Worm (Caenorhabditis elegans): ENCODE measurements around the gene zhit-2.

The zhit-2 gene

ce11 chrIII:4287379-4287778 is 43.2 kb upstream of the zhit-2 start, which contains the start of gene R10E4.3:
Gene R10E4.3, minus strand, starts transcription at chrIII:4287479.
- TF ChIP-seq elt-2 (tag; optimal IDR thresholded peaks at IDR 0.05): no peak
- no peak for TF ChIP-seq hlh-8 (tag; optimal IDR thresholded peaks at IDR 0.05)
- no peak for TF ChIP-seq ceh-45 (GFP tag; IDR thresholded peaks at IDR 0.05)
- no peak for TF ChIP-seq lim-6 (tag; optimal IDR thresholded peaks at IDR 0.05)
- no peak for TF ChIP-seq K02D7.2 (tag; optimal IDR thresholded peaks at IDR 0.05)
- TF ChIP-seq pqm-1 (tag; optimal IDR thresholded peaks at IDR 0.05): no peak
- no peak for TF ChIP-seq che-1 (tag; optimal IDR thresholded peaks at IDR 0.05)
- no peak for TF ChIP-seq unc-55 (GFP tag; optimal IDR thresholded peaks at IDR 0.05)
- TF ChIP-seq dve-1 (tag; optimal IDR thresholded peaks at IDR 0.05): no peak
- TF ChIP-seq ahr-1 (tag; optimal IDR thresholded peaks at IDR 0.05): no peak

DNA sequence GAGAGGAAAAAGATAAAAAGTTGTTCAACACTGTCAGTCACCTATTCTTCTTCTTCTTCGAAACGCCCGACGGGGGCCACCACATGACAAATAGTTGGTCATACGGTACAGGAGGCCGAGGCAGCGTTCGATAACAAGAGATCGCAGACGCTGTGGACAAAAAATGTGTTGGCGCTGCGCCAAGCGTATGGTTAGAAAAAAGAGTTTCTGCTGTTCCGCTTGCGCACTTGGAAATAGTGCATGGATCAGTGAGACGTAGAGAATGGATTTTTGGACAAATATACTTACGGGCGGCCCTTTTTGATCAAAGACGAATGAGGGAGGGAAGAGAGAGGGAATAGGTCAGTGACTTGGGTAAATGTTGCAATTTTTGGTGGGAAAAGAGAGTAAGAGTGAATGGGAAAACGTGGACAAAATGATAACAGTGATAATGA is 40.6 kb upstream of the zhit-2 start:
- TF ChIP-seq elt-2 (tag; optimal IDR thresholded peaks at IDR 0.05) (peak; percentile 23), tbx-2 (tag; optimal IDR thresholded peaks at IDR 0.05) (peak; percentile 27), pqm-1 (tag; optimal IDR thresholded peaks at IDR 0.05) (peak; percentile 14), ets-4 (tag; optimal IDR thresholded peaks at IDR 0.05) (no peak), hlh-30 (tag; optimal IDR thresholded peaks at IDR 0.05; ENCODE audit: insufficient read depth) (peak; percentile 79), ceh-18 (tag; optimal IDR thresholded peaks at IDR 0.05) (peak; percentile 48)

- TF ChIP-seq ceh-34 (tag; optimal IDR thresholded peaks at IDR 0.05) (peak; percentile 42), ahr-1 (tag; optimal IDR thresholded peaks at IDR 0.05) (no peak), hlh-8 (tag; optimal IDR thresholded peaks at IDR 0.05) (no peak), unc-55 (GFP tag; optimal IDR thresholded peaks at IDR 0.05) (peak; percentile 88), C38D4.7 (GFP tag; optimal IDR thresholded peaks at IDR 0.05) (no peak), ceh-2 (tag; optimal IDR thresholded peaks at IDR 0.05) (no peak), fkh-6 (tag; optimal IDR thresholded peaks at IDR 0.05) (no peak), unc-3 (GFP tag; conservative IDR thresholded peaks at IDR 0.05) (no peak), unc-3 (tag; optimal IDR thresholded peaks at IDR 0.05) (no peak), rnt-1 (tag; optimal IDR thresholded peaks at IDR 0.05) (peak; percentile 29), K02D7.2 (tag; optimal IDR thresholded peaks at IDR 0.05) (no peak), mec-3 (tag; optimal IDR thresholded peaks at IDR 0.05; ENCODE audit: borderline replicate concordance) (no peak), ceh-14 (tag; optimal IDR thresholded peaks at IDR 0.05) (no peak), ceh-18 (tag; optimal IDR thresholded peaks at IDR 0.05) (peak; percentile 38)
Observed at ce11 chrIII:4283175-4283574, 39.0 kb upstream of the zhit-2 start.

DNA sequence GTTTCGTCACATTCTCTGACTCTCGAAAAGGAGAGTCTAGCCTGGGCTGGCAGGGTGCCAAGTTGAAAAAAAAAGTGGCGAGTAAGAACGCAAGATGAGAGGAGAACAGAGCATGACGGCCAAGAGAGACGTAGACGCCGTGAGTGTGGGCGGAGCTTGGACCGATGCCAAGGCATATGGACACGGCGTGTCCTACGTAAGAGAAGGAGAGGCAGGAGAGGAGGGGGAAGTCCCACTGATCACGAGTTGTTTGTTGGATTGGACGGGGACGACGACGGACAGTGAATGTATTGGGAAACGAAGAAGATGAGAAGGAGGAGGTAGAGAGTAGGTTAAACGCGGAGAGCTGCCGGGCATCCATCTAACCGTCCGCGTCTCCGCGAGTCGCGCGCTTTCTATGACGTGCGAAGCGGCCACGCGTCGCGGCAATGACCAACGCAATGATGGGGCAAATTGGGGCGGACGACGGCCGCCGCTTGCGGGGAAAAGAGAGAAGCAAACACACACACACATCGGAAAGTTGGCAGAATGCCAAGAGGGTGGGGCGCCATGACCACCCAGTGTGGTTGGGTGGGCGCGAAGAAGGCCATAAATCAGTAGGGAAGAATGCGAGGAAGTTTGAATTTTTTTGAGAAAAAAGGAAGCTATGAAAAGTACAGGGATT is 37.9 kb upstream of the zhit-2 start:
- no peak for TF ChIP-seq elt-4 (tag; optimal IDR thresholded peaks at IDR 0.05)
- TF ChIP-seq hlh-13 (GFP tag; optimal IDR thresholded peaks at IDR 0.05): no peak
- peak; percentile 99 for TF ChIP-seq nfya-1 (tag; optimal IDR thresholded peaks at IDR 0.05)
- TF ChIP-seq C38D4.7 (GFP tag; optimal IDR thresholded peaks at IDR 0.05): no peak
- no peak for TF ChIP-seq ama-1 (optimal IDR thresholded peaks at IDR 0.05)
- no peak for TF ChIP-seq fkh-10 (GFP tag; optimal IDR thresholded peaks at IDR 0.05)
- TF ChIP-seq gmeb-2 (tag; optimal IDR thresholded peaks at IDR 0.05): no peak
- TF ChIP-seq hlh-15 (tag; optimal IDR thresholded peaks at IDR 0.05): no peak
- TF ChIP-seq lin-11 (tag; optimal IDR thresholded peaks at IDR 0.05): no peak
- TF ChIP-seq hlh-8 (tag; optimal IDR thresholded peaks at IDR 0.05): peak; percentile 80
- peak; percentile 99 for TF ChIP-seq rnt-1 (tag; optimal IDR thresholded peaks at IDR 0.05)
- peak; percentile 91 for TF ChIP-seq ceh-14 (tag; optimal IDR thresholded peaks at IDR 0.05)
- TF ChIP-seq elt-2 (tag; optimal IDR thresholded peaks at IDR 0.05): peak; percentile 73
- no peak for TF ChIP-seq ceh-45 (GFP tag; IDR thresholded peaks at IDR 0.05)
- TF ChIP-seq tbx-2 (tag; optimal IDR thresholded peaks at IDR 0.05): peak; percentile 98
- no peak for TF ChIP-seq pha-4 (tag; optimal IDR thresholded peaks at IDR 0.05)
- TF ChIP-seq ceh-24 (tag; optimal IDR thresholded peaks at IDR 0.05): no peak
- peak; percentile 90 for TF ChIP-seq ceh-2 (tag; optimal IDR thresholded peaks at IDR 0.05)
- peak; percentile 69 for TF ChIP-seq madf-2 (tag; optimal IDR thresholded peaks at IDR 0.05)
- TF ChIP-seq syd-9 (tag; optimal IDR thresholded peaks at IDR 0.05): peak; percentile 81
- peak; percentile 60 for TF ChIP-seq ceh-6 (GFP tag; optimal IDR thresholded peaks at IDR 0.05)
- TF ChIP-seq pqm-1 (tag; optimal IDR thresholded peaks at IDR 0.05): peak; percentile 74
- TF ChIP-seq nhr-11 (tag; optimal IDR thresholded peaks at IDR 0.05): no peak
- peak; percentile 34 for TF ChIP-seq pag-3 (tag; optimal IDR thresholded peaks at IDR 0.05; ENCODE audit: borderline replicate concordance)
- TF ChIP-seq unc-42 (tag; optimal IDR thresholded peaks at IDR 0.05): peak; percentile 94
- TF ChIP-seq ref-2 (tag; optimal IDR thresholded peaks at IDR 0.05): peak; percentile 97
- TF ChIP-seq pros-1 (tag; optimal IDR thresholded peaks at IDR 0.05): peak; percentile 93
- TF ChIP-seq ttx-3 (tag; optimal IDR thresholded peaks at IDR 0.05): no peak
- peak; percentile 72 for TF ChIP-seq lim-6 (tag; optimal IDR thresholded peaks at IDR 0.05)
- TF ChIP-seq tbx-7 (tag; optimal IDR thresholded peaks at IDR 0.05): peak; percentile 51
- TF ChIP-seq sox-2 (GFP tag; IDR thresholded peaks at IDR 0.05): no peak; the same call in 1 of the 2 replicates
- peak; percentile 14 for TF ChIP-seq ztf-16 (tag; optimal IDR thresholded peaks at IDR 0.05)
